Fruit fly (Drosophila melanogaster): ENCODE results near the gene spo.

spo gene

DNA sequence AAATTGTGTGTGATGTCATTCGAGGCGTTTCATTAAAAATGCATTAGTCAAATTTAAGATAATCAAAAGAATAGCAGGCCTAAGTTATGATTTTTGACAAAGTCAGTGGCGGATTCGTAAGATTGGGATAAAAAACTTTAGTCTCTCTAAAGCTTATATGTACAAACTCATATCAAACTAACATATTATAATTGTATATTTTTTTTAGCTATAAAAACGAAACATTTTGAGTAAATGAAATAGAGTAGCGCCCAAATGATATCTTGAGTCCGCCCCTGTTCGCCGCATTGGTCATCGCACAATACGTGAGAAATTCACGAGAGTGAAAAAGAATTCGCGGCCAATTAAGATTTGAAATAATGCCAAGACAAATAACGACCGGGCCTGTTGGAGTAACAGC is 38.0 kb downstream of the spo start (continued):
- TF ChIP-seq Sox14 (GFP tag; optimal IDR thresholded peaks at IDR 0.05) (peak; percentile 1), CG34406 (GFP tag; optimal IDR thresholded peaks at IDR 0.05) (peak; percentile 57), Ets21C (GFP tag; optimal IDR thresholded peaks at IDR 0.05) (peak; percentile 61), salr (GFP tag; optimal IDR thresholded peaks at IDR 0.05) (peak in 1 of 2 experiments; percentile 25), CG4318 (GFP tag; optimal IDR thresholded peaks at IDR 0.05) (no peak), CG11902 (GFP tag; optimal IDR thresholded peaks at IDR 0.05) (peak; percentile 65), topi (GFP tag; optimal IDR thresholded peaks at IDR 0.05) (peak; percentile 74), CG6808 (GFP tag; optimal IDR thresholded peaks at IDR 0.05) (no peak), Smox (GFP tag; optimal IDR thresholded peaks at IDR 0.05) (no peak), Sox102F (GFP tag; optimal IDR thresholded peaks at IDR 0.05) (peak; percentile 48), Met (GFP tag; optimal IDR thresholded peaks at IDR 0.05) (peak; percentile 74), CG16779 (tag; optimal IDR thresholded peaks at IDR 0.05) (no peak), CG8632 (GFP tag; optimal IDR thresholded peaks at IDR 0.05) (peak; percentile 53), spab (GFP tag; optimal IDR thresholded peaks at IDR 0.05) (no peak), CG3032 (tag; optimal IDR thresholded peaks at IDR 0.05) (peak; percentile 51), Lpt (GFP tag; optimal IDR thresholded peaks at IDR 0.05) (no peak), CG31627 (GFP tag; optimal IDR thresholded peaks at IDR 0.05) (peak; percentile 60)

DNA sequence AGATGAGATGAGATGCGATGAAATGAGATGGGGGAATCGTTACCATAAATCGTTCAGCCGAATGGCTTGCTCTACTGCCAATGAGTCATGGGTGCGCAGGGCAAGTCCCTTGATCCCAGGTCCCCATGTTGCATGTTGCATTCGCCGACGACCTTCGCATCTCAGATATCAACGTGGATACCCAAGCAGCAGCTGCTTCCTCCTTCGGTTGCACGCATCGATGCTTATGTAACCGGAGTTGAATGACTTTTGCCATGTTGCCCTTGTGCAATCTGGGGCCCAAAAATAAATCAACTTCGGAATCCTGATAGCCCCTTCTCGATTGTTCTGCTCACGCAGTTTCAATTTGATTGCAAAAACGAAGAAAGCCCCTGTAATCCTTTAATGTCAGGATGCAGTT is 38.7 kb downstream of the spo start:
- TF ChIP-seq eg (GFP tag; IDR thresholded peaks at IDR 0.05) (no peak), fkh (GFP tag; optimal IDR thresholded peaks at IDR 0.05) (no peak), vri (GFP tag; optimal IDR thresholded peaks at IDR 0.05) (peak; percentile 89), CG6163 (GFP tag; IDR thresholded peaks at IDR 0.05) (peak; percentile 19; the same call in 1 of the 3 replicates), ss (GFP tag; optimal IDR thresholded peaks at IDR 0.05) (peak in 1 of 2 experiments; percentile 92), dsx (GFP tag; optimal IDR thresholded peaks at IDR 0.05; ENCODE audit: poor library complexity, severe bottlenecking) (peak; percentile 35)

DNA sequence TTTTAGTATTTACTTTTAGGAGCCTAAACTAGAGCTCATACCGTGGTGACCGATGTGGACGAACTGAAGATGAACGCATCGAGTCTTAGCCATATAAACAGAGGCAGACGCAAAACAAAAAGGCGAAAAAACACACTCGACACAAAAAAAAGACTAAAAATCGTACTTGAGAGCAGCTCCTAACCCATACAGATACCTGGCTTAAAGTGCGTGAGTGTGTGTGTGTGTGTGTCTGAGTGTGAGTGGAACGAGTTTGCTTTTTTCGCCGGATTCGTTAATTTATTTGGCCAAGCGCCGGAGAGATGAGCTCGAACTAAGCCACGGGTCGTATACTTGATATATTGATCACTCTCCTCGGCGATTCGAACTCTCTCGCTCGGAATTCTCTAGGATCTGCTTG is 41.3 kb downstream of the spo start, which contains the start of gene frm:
Gene frm (minus strand): TSS at position 73 of the 400 bp plus-strand sequence.
- TF ChIP-seq spab (GFP tag; optimal IDR thresholded peaks at IDR 0.05): peak; percentile 21
- TF ChIP-seq salr (GFP tag; optimal IDR thresholded peaks at IDR 0.05): no peak
- TF ChIP-seq CG11294 (GFP tag; IDR thresholded peaks at IDR 0.05): no peak
- TF ChIP-seq topi (GFP tag; optimal IDR thresholded peaks at IDR 0.05): no peak
- no peak for TF ChIP-seq esn (GFP tag; optimal IDR thresholded peaks at IDR 0.05)
- no peak for TF ChIP-seq CG4318 (GFP tag; optimal IDR thresholded peaks at IDR 0.05)
- TF ChIP-seq CG6792 (GFP tag; optimal IDR thresholded peaks at IDR 0.05): no peak
- no peak for TF ChIP-seq CG8319 (GFP tag; optimal IDR thresholded peaks at IDR 0.05)
- peak; percentile 20 for TF ChIP-seq CG10669 (GFP tag; optimal IDR thresholded peaks at IDR 0.05)
- TF ChIP-seq Hr4 (GFP tag; optimal IDR thresholded peaks at IDR 0.05): no peak
- peak; percentile 77 to 79 for TF ChIP-seq ss (GFP tag; optimal IDR thresholded peaks at IDR 0.05)
- TF ChIP-seq fd85E (GFP tag; optimal IDR thresholded peaks at IDR 0.05): no peak
- TF ChIP-seq CG8119 (GFP tag; IDR thresholded peaks at IDR 0.05): no peak
- TF ChIP-seq CG1621 (tag; optimal IDR thresholded peaks at IDR 0.05): peak; percentile 92
- TF ChIP-seq OdsH (GFP tag; optimal IDR thresholded peaks at IDR 0.05): no peak
- TF ChIP-seq CG10631 (GFP tag; optimal IDR thresholded peaks at IDR 0.05): no peak
- TF ChIP-seq Blimp-1 (GFP tag; optimal IDR thresholded peaks at IDR 0.05): peak; percentile 3
- TF ChIP-seq CG6854 (GFP tag; optimal IDR thresholded peaks at IDR 0.05): peak; percentile 54
- TF ChIP-seq CG3919 (GFP tag; optimal IDR thresholded peaks at IDR 0.05): peak; percentile 18
- TF ChIP-seq dac (GFP tag; optimal IDR thresholded peaks at IDR 0.05): no peak
- TF ChIP-seq dsx (GFP tag; optimal IDR thresholded peaks at IDR 0.05; ENCODE audit: poor library complexity, severe bottlenecking): peak; percentile 29
- peak; percentile 56; the same call in 2 of the 3 replicates for TF ChIP-seq CG6163 (GFP tag; IDR thresholded peaks at IDR 0.05)
- TF ChIP-seq Sox102F (GFP tag; optimal IDR thresholded peaks at IDR 0.05): no peak
- TF ChIP-seq fd59A (GFP tag; optimal IDR thresholded peaks at IDR 0.05): no peak
- TF ChIP-seq lz (GFP tag; optimal IDR thresholded peaks at IDR 0.05): no peak
- TF ChIP-seq eg (GFP tag; IDR thresholded peaks at IDR 0.05): no peak
- no peak for TF ChIP-seq Ets21C (GFP tag; optimal IDR thresholded peaks at IDR 0.05)
- no peak for TF ChIP-seq Met (GFP tag; optimal IDR thresholded peaks at IDR 0.05)
- peak; percentile 27 for TF ChIP-seq net (GFP tag; optimal IDR thresholded peaks at IDR 0.05)
- TF ChIP-seq CG6808 (GFP tag; optimal IDR thresholded peaks at IDR 0.05): peak; percentile 76
- TF ChIP-seq Hr38 (GFP tag; optimal IDR thresholded peaks at IDR 0.05): no peak
- no peak for TF ChIP-seq CG31627 (GFP tag; optimal IDR thresholded peaks at IDR 0.05)
- TF ChIP-seq Eip75B (GFP tag; optimal IDR thresholded peaks at IDR 0.05): peak; percentile 16
- TF ChIP-seq CG15336 (GFP tag; IDR thresholded peaks at IDR 0.05): no peak
- TF ChIP-seq CG16779 (tag; optimal IDR thresholded peaks at IDR 0.05): peak; percentile 59
- TF ChIP-seq fkh (GFP tag; optimal IDR thresholded peaks at IDR 0.05): no peak
- TF ChIP-seq Hr39 (GFP tag; optimal IDR thresholded peaks at IDR 0.05): no peak
- TF ChIP-seq CG6276 (GFP tag; optimal IDR thresholded peaks at IDR 0.05): no peak
